Worm (Caenorhabditis elegans): ENCODE data around the gene grl-13.

- TF ChIP-seq elt-1 (tag; optimal IDR thresholded peaks at IDR 0.05; ENCODE audit: borderline replicate concordance, insufficient read depth) (no peak), nhr-2 (tag; optimal IDR thresholded peaks at IDR 0.05) (no peak), nhr-28 (tag; optimal IDR thresholded peaks at IDR 0.05) (no peak), unc-39 (tag; optimal IDR thresholded peaks at IDR 0.05) (no peak), nhr-76 (tag; optimal IDR thresholded peaks at IDR 0.05) (no peak), nhr-237 (tag; optimal IDR thresholded peaks at IDR 0.05) (no peak)
These were observed 22.7 kb downstream of the grl-13 start for ce11 chrV:4341736-4342135.

Measured in whole organism, mixed stage, embryonic.